Worm (Caenorhabditis elegans) whole organism, early embryonic: Measurements from ENCODE around the gene ZK177.9.

Source experiments
- B0310.2 ChIP-seq: sonication (generic microtip); optimal IDR thresholded peaks from 2 replicates; lab custom pipeline; 2016; ENCODE audit warnings: mild to moderate bottlenecking, missing genetic modification characterization, missing compliant biosample characterization
- ama-1 ChIP-seq: fragments of 150-350 bp; optimal IDR thresholded peaks from 2 replicates; lab custom pipeline; 2014
- ceh-13 ChIP-seq: fragments of 200-800 bp; sonication (Bioruptor generic); optimal IDR thresholded peaks from 2 replicates; lab custom pipeline; 2018; ENCODE audit warnings: mild to moderate bottlenecking, missing genetic modification characterization, missing compliant biosample characterization
- ets-7 ChIP-seq: sonication (generic microtip); optimal IDR thresholded peaks from 2 replicates; lab custom pipeline; 2016; ENCODE audit warnings: missing genotype, missing genetic modification characterization, missing compliant biosample characterization
- hmg-4 ChIP-seq: fragments of 200-800 bp; sonication (Bioruptor generic); optimal IDR thresholded peaks from 2 replicates; lab custom pipeline; 2018; ENCODE audit warnings: mild to moderate bottlenecking, missing genetic modification characterization, missing compliant biosample characterization
- scrt-1 ChIP-seq: fragments of 200-800 bp; sonication (Bioruptor generic); IDR thresholded peaks from 2 replicates; pipeline ENCODE4 v1.3.6; 2022; ENCODE audit warnings: missing genetic modification characterization, missing compliant biosample characterization
- sea-1 ChIP-seq: fragments of 200-800 bp; sonication (Bioruptor generic); conservative IDR thresholded peaks from 2 replicates; pipeline ENCODE4 v1.3.6; 2022; ENCODE audit warnings: missing genetic modification characterization, missing compliant biosample characterization
- tbx-11 ChIP-seq: fragments of 200-800 bp; sonication (Bioruptor generic); IDR thresholded peaks from 2 replicates; pipeline ENCODE4 v1.3.6; 2022; ENCODE audit warnings: missing genetic modification characterization, missing compliant biosample characterization

- no peak for TF ChIP-seq hmg-4 (GFP tag; lab: Kevin White, UChicago)
- no peak for TF ChIP-seq ceh-13 (GFP tag; lab: Kevin White, UChicago)
- no peak for TF ChIP-seq B0310.2 (tag; lab: Kevin White, UChicago)
- TF ChIP-seq sea-1 = no peak
- TF ChIP-seq ama-1 = no peak
- TF ChIP-seq tbx-11 (GFP tag; lab: Robert Waterston, UW) = no peak
- TF ChIP-seq ets-7 (tag; lab: Kevin White, UChicago) = no peak
- TF ChIP-seq scrt-1 = no peak
These were observed 21.2 kb downstream of the ZK177.9 start, which contains the start of gene F12A10.1 for ce11 chrII:5496375-5496774.
